Fruit fly (Drosophila melanogaster) whole organism, prepupa: ENCODE results near the gene Sarm.
A peak's percentile ranks its signal among the peaks of the same experiment; 100 is the strongest.

Source experiments
- CG10631 ChIP-seq: fragments of 200-800 bp; sonication (Bioruptor generic); optimal IDR thresholded peaks from 2 replicates; lab custom pipeline; 2016; ENCODE audit warnings: missing biosample characterization, missing genetic modification characterization
- CG11762 ChIP-seq: fragments of 200-800 bp; sonication (Bioruptor generic); optimal IDR thresholded peaks from 3 replicates; lab custom pipeline; 2016; ENCODE audit warnings: missing biosample characterization, missing genetic modification characterization; ENCODE audit not compliant: insufficient read depth
- CG1621 ChIP-seq: fragments of 200-800 bp; sonication (Bioruptor generic); optimal IDR thresholded peaks from 3 replicates; lab custom pipeline; 2018; ENCODE audit warnings: missing biosample characterization, mild to moderate bottlenecking, missing genetic modification characterization
- CG16779 ChIP-seq: fragments of 200-800 bp; sonication (Bioruptor generic); optimal IDR thresholded peaks from 3 replicates; lab custom pipeline; 2017; ENCODE audit warnings: missing biosample characterization, mild to moderate bottlenecking, missing genetic modification characterization
- CG3032 ChIP-seq: fragments of 200-800 bp; optimal IDR thresholded peaks from 2 replicates; lab custom pipeline; 2019; ENCODE audit warnings: missing biosample characterization, mild to moderate bottlenecking, missing genetic modification characterization, moderate library complexity
- CG32006 ChIP-seq: fragments of 200-800 bp; sonication (Bioruptor generic); optimal IDR thresholded peaks from 3 replicates; lab custom pipeline; 2017; ENCODE audit warnings: missing biosample characterization, mild to moderate bottlenecking, missing genetic modification characterization
- CG34406 ChIP-seq: fragments of 200-800 bp; sonication (Bioruptor generic); optimal IDR thresholded peaks from 3 replicates; lab custom pipeline; 2016; ENCODE audit warnings: missing biosample characterization, missing genetic modification characterization
- CG6163 ChIP-seq: fragments of 200-800 bp; sonication (Bioruptor generic); IDR thresholded peaks from 3 replicates; pipeline ENCODE4 v1.3.6; 2022; ENCODE audit warnings: missing biosample characterization, missing genetic modification characterization
- CG6276 ChIP-seq: fragments of 200-800 bp; sonication (Bioruptor generic); optimal IDR thresholded peaks from 2 replicates; lab custom pipeline; 2017; ENCODE audit warnings: missing biosample characterization, mild to moderate bottlenecking, missing genetic modification characterization
- CG6792 ChIP-seq: fragments of 200-800 bp; sonication (Bioruptor generic); optimal IDR thresholded peaks from 3 replicates; lab custom pipeline; 2016; ENCODE audit warnings: missing biosample characterization, missing genetic modification characterization
- CG6808 ChIP-seq: fragments of 200-800 bp; sonication (Bioruptor generic); optimal IDR thresholded peaks from 3 replicates; lab custom pipeline; 2017; ENCODE audit warnings: missing biosample characterization, missing genetic modification characterization, mild to moderate bottlenecking, moderate library complexity, missing genetic modification reagents
- CG6854 ChIP-seq: fragments of 200-800 bp; sonication (Bioruptor generic); optimal IDR thresholded peaks from 2 replicates; lab custom pipeline; 2017; ENCODE audit warnings: missing biosample characterization, mild to moderate bottlenecking, missing genetic modification characterization
- CG7368 ChIP-seq: fragments of 200-800 bp; sonication (Bioruptor generic); optimal IDR thresholded peaks from 3 replicates; lab custom pipeline; 2016; ENCODE audit warnings: missing biosample characterization, missing genetic modification characterization
- CG8119 ChIP-seq: fragments of 200-800 bp; sonication (Bioruptor generic); IDR thresholded peaks from 3 replicates; pipeline ENCODE4 v1.3.6; 2022; ENCODE audit warnings: missing biosample characterization, missing genetic modification characterization
- CG8319 ChIP-seq: fragments of 200-800 bp; sonication (Bioruptor generic); optimal IDR thresholded peaks from 3 replicates; lab custom pipeline; 2016; ENCODE audit warnings: missing biosample characterization, missing genetic modification characterization
- CG9139 ChIP-seq: fragments of 200-800 bp; sonication (Bioruptor generic); optimal IDR thresholded peaks from 3 replicates; lab custom pipeline; 2017; ENCODE audit warnings: missing biosample characterization, mild to moderate bottlenecking, missing genetic modification characterization
- Eip75B ChIP-seq: fragments of 200-800 bp; sonication (Bioruptor generic); optimal IDR thresholded peaks from 3 replicates; lab custom pipeline; 2016; ENCODE audit warnings: missing biosample characterization, missing genetic modification characterization
- Eip78C ChIP-seq: fragments of 200-800 bp; sonication (Bioruptor generic); peaks from one replicate; lab custom pipeline; 2016; ENCODE audit warnings: missing biosample characterization, missing genetic modification characterization
- Eip93F ChIP-seq: fragments of 200-800 bp; sonication (Bioruptor generic); optimal IDR thresholded peaks from 2 replicates; lab custom pipeline; 2016; ENCODE audit warnings: missing biosample characterization, mild to moderate bottlenecking, missing genetic modification characterization
- Ets21C ChIP-seq: fragments of 200-800 bp; sonication (Bioruptor generic); optimal IDR thresholded peaks from 3 replicates; lab custom pipeline; 2016; ENCODE audit warnings: missing biosample characterization, missing genetic modification characterization
- Ets96B ChIP-seq: fragments of 200-800 bp; optimal IDR thresholded peaks from 2 replicates; lab custom pipeline; 2019; ENCODE audit warnings: missing biosample characterization, mild to moderate bottlenecking, missing genetic modification characterization, moderate library complexity
- Gug ChIP-seq: fragments of 200-800 bp; sonication (Bioruptor generic); IDR thresholded peaks from 2 replicates; pipeline ENCODE4 v1.3.6; 2022; ENCODE audit warnings: missing biosample characterization, missing genetic modification characterization
- Hr39 ChIP-seq: fragments of 200-800 bp; sonication (Bioruptor generic); optimal IDR thresholded peaks from 2 replicates; lab custom pipeline; 2016; ENCODE audit warnings: missing biosample characterization, missing genetic modification characterization
- Hr4 ChIP-seq: fragments of 200-800 bp; sonication (Bioruptor generic); optimal IDR thresholded peaks from 3 replicates; lab custom pipeline; 2016; ENCODE audit warnings: missing biosample characterization, missing genetic modification characterization
- Lpt ChIP-seq: fragments of 200-800 bp; sonication (Bioruptor generic); optimal IDR thresholded peaks from 3 replicates; lab custom pipeline; 2016; ENCODE audit warnings: missing biosample characterization, missing genetic modification characterization
- Met ChIP-seq: fragments of 200-800 bp; sonication (Bioruptor generic); optimal IDR thresholded peaks from 3 replicates; lab custom pipeline; 2016; ENCODE audit warnings: missing biosample characterization, missing genetic modification characterization
- Smox ChIP-seq: fragments of 200-800 bp; sonication (Bioruptor generic); optimal IDR thresholded peaks from 3 replicates; lab custom pipeline; 2016; ENCODE audit warnings: missing biosample characterization, missing genetic modification characterization
- Sox102F ChIP-seq: fragments of 200-800 bp; sonication (Bioruptor generic); optimal IDR thresholded peaks from 2 replicates; lab custom pipeline; 2016; ENCODE audit warnings: missing biosample characterization, mild to moderate bottlenecking, missing genetic modification characterization
- Sox14 ChIP-seq: fragments of 200-800 bp; sonication (Bioruptor generic); optimal IDR thresholded peaks from 3 replicates; lab custom pipeline; 2016; ENCODE audit warnings: missing biosample characterization, missing genetic modification characterization
- Sox15 ChIP-seq: fragments of 200-800 bp; sonication (Bioruptor generic); optimal IDR thresholded peaks from 3 replicates; lab custom pipeline; 2016; ENCODE audit warnings: missing biosample characterization, missing genetic modification characterization
- achi ChIP-seq: fragments of 200-800 bp; sonication (Bioruptor generic); optimal IDR thresholded peaks from 3 replicates; lab custom pipeline; 2016; ENCODE audit warnings: missing biosample characterization, missing genetic modification characterization
- acj6 ChIP-seq: fragments of 200-800 bp; sonication (Bioruptor generic); optimal IDR thresholded peaks from 3 replicates; lab custom pipeline; 2016; ENCODE audit warnings: missing biosample characterization, missing genetic modification characterization
- cyc ChIP-seq: fragments of 200-800 bp; sonication (Bioruptor generic); optimal IDR thresholded peaks from 3 replicates; lab custom pipeline; 2016; ENCODE audit warnings: missing biosample characterization, missing genetic modification characterization
- dac ChIP-seq: fragments of 200-800 bp; sonication (Bioruptor generic); optimal IDR thresholded peaks from 2 replicates; lab custom pipeline; 2017; ENCODE audit warnings: missing biosample characterization, mild to moderate bottlenecking, missing genetic modification characterization
- esn ChIP-seq: fragments of 200-800 bp; sonication (Bioruptor generic); optimal IDR thresholded peaks from 2 replicates; lab custom pipeline; 2016; ENCODE audit warnings: missing biosample characterization, mild to moderate bottlenecking, missing genetic modification characterization, moderate library complexity
- fd59A ChIP-seq: fragments of 200-800 bp; sonication (Bioruptor generic); optimal IDR thresholded peaks from 2 replicates; lab custom pipeline; 2017; ENCODE audit warnings: missing biosample characterization, mild to moderate bottlenecking, missing genetic modification characterization, missing genetic modification reagents
- fd85E ChIP-seq: fragments of 200-800 bp; sonication (Bioruptor generic); optimal IDR thresholded peaks from 3 replicates; lab custom pipeline; 2016; ENCODE audit warnings: missing biosample characterization, missing genetic modification characterization
- fkh ChIP-seq: fragments of 200-800 bp; sonication (Bioruptor generic); optimal IDR thresholded peaks from 3 replicates; lab custom pipeline; 2017; ENCODE audit warnings: missing biosample characterization, mild to moderate bottlenecking, missing genetic modification characterization, moderate library complexity
- lz ChIP-seq: fragments of 200-800 bp; sonication (Bioruptor generic); optimal IDR thresholded peaks from 3 replicates; lab custom pipeline; 2016; ENCODE audit warnings: missing biosample characterization, missing genetic modification characterization
- net ChIP-seq: fragments of 200-800 bp; sonication (Bioruptor generic); optimal IDR thresholded peaks from 3 replicates; lab custom pipeline; 2016; ENCODE audit warnings: missing biosample characterization, missing genetic modification characterization
- pdm3 ChIP-seq: fragments of 200-800 bp; sonication (Bioruptor generic); optimal IDR thresholded peaks from 3 replicates; lab custom pipeline; 2016; ENCODE audit warnings: missing biosample characterization, missing genetic modification characterization
- salr ChIP-seq, 2 experiments: fragments of 200-800 bp; sonication (Bioruptor generic); optimal IDR thresholded peaks; 3 replicates each; lab custom pipeline; 2016 to 2018; ENCODE audit warnings: missing biosample characterization in 2 of 2, missing genetic modification characterization in 2 of 2, mild to moderate bottlenecking in 1 of 2
- spab ChIP-seq: fragments of 200-800 bp; sonication (Bioruptor generic); optimal IDR thresholded peaks from 2 replicates; lab custom pipeline; 2017; ENCODE audit warnings: missing biosample characterization, mild to moderate bottlenecking, missing genetic modification characterization, missing genetic modification reagents
- ss ChIP-seq, 2 experiments: fragments of 200-800 bp; sonication (Bioruptor generic); optimal IDR thresholded peaks; 2 replicates in 1 of 2; 3 replicates in 1 of 2; lab custom pipeline; 2017 to 2018; ENCODE audit warnings: mild to moderate bottlenecking in 2 of 2, missing biosample characterization in 2 of 2, missing genetic modification characterization in 2 of 2, moderate library complexity in 1 of 2
- svp ChIP-seq: fragments of 200-800 bp; sonication (Bioruptor generic); peaks from one replicate; lab custom pipeline; 2016; ENCODE audit warnings: missing biosample characterization, missing genetic modification characterization
- vri ChIP-seq: fragments of 200-800 bp; sonication (Bioruptor generic); optimal IDR thresholded peaks from 3 replicates; lab custom pipeline; 2016; ENCODE audit warnings: missing biosample characterization, mild to moderate bottlenecking, missing genetic modification characterization

Sarm gene

dm6 chr3L:8057823-8058189, 5.9 kb upstream of the Sarm start (continued):
- TF ChIP-seq Met (GFP tag; lab: Kevin White, UChicago) (peak; percentile 45), CG9139 (GFP tag; lab: Kevin White, UChicago) (no peak), Eip78C (GFP tag; lab: Kevin White, UChicago) (no peak), salr (GFP tag; optimal IDR thresholded peaks at IDR 0.05; lab: Kevin White, UChicago) (no peak), Hr4 (no peak), CG32006 (GFP tag; lab: Kevin White, UChicago) (no peak), Lpt (GFP tag; lab: Kevin White, UChicago) (no peak), Sox102F (peak; percentile 32), Smox (GFP tag; lab: Kevin White, UChicago) (peak; percentile 36), svp (GFP tag; lab: Kevin White, UChicago) (no peak), spab (GFP tag; lab: Kevin White, UChicago) (peak; percentile 10), CG34406 (GFP tag; lab: Kevin White, UChicago) (no peak), CG6808 (GFP tag; lab: Kevin White, UChicago) (no peak), Gug (GFP tag; lab: Robert Waterston, UW) (no peak), fkh (no peak)

- TF ChIP-seq CG6163 (GFP tag; lab: Robert Waterston, UW), result 0 out of 3 replicates have a peak, but pooled peaks have one; percentile 21
- no peak for TF ChIP-seq fd59A (GFP tag; lab: Kevin White, UChicago)
- TF ChIP-seq Eip93F (GFP tag; lab: Kevin White, UChicago), result peak; percentile 25
- peak; percentile 33 for TF ChIP-seq CG3032 (tag; lab: Kevin White, UChicago)
- TF ChIP-seq CG7368 (GFP tag; lab: Kevin White, UChicago), result no peak
- TF ChIP-seq Gug (GFP tag; lab: Robert Waterston, UW), result no peak
- TF ChIP-seq Sox15 (GFP tag; lab: Kevin White, UChicago), result no peak
- TF ChIP-seq CG16779 (tag; lab: Kevin White, UChicago), result no peak
- TF ChIP-seq Eip78C (GFP tag; lab: Kevin White, UChicago), result peak; percentile 68
- no peak for TF ChIP-seq Hr39 (GFP tag; lab: Kevin White, UChicago)
- no peak for TF ChIP-seq Sox102F
- no peak for TF ChIP-seq salr (GFP tag; optimal IDR thresholded peaks at IDR 0.05; lab: Kevin White, UChicago)
- no peak for TF ChIP-seq CG1621
- peak; percentile 12 for TF ChIP-seq fkh
- no peak for TF ChIP-seq dac (GFP tag; lab: Kevin White, UChicago)
- no peak for TF ChIP-seq ss (GFP tag; optimal IDR thresholded peaks at IDR 0.05; lab: Kevin White, UChicago)
- TF ChIP-seq acj6, result peak; percentile 16
- no peak for TF ChIP-seq pdm3 (GFP tag; lab: Kevin White, UChicago)
- no peak for TF ChIP-seq CG32006 (GFP tag; lab: Kevin White, UChicago)
- no peak for TF ChIP-seq Ets21C (GFP tag; lab: Kevin White, UChicago)
- no peak for TF ChIP-seq Ets96B (tag; lab: Kevin White, UChicago)
- peak; percentile 44 for TF ChIP-seq CG6276 (GFP tag; lab: Kevin White, UChicago)
- TF ChIP-seq Met (GFP tag; lab: Kevin White, UChicago), result peak; percentile 41
- TF ChIP-seq Smox (GFP tag; lab: Kevin White, UChicago), result peak; percentile 20
- peak; percentile 0 for TF ChIP-seq cyc (GFP tag; lab: Kevin White, UChicago)
- TF ChIP-seq esn, result peak; percentile 41
- TF ChIP-seq Lpt (GFP tag; lab: Kevin White, UChicago), result no peak
- TF ChIP-seq CG6854 (GFP tag; lab: Kevin White, UChicago), result no peak
- TF ChIP-seq CG10631 (GFP tag; lab: Kevin White, UChicago), result no peak
- TF ChIP-seq CG6792, result no peak
- no peak for TF ChIP-seq CG8319 (GFP tag; lab: Kevin White, UChicago)
- TF ChIP-seq net (GFP tag; lab: Kevin White, UChicago), result no peak
- TF ChIP-seq CG9139 (GFP tag; lab: Kevin White, UChicago), result no peak
- no peak for TF ChIP-seq vri (GFP tag; lab: Kevin White, UChicago)
- TF ChIP-seq achi (GFP tag; lab: Kevin White, UChicago), result no peak
- TF ChIP-seq Sox14, result no peak
- peak; percentile 17 for TF ChIP-seq Hr4
- TF ChIP-seq CG6808 (GFP tag; lab: Kevin White, UChicago), result no peak
- TF ChIP-seq fd85E, result no peak
- no peak for TF ChIP-seq CG11762
- no peak for TF ChIP-seq lz
- TF ChIP-seq svp (GFP tag; lab: Kevin White, UChicago), result peak; percentile 53
- TF ChIP-seq CG34406 (GFP tag; lab: Kevin White, UChicago), result peak; percentile 4
- TF ChIP-seq CG8119, result peak; percentile 30; the same call in 1 of the 3 replicates
- TF ChIP-seq Eip75B (GFP tag; lab: Kevin White, UChicago), result no peak
These were observed 5.3 kb upstream of the Sarm start, which contains the start of gene bip1 for dm6 chr3L:8058190-8058997. Gene bip1, minus strand, starts transcription at chr3L:8058713.
